Fruit fly (Drosophila melanogaster) S2 (cell line): ENCODE results near the gene PNKP.

ENCODE experiments used
- CG8478 ChIP-seq: fragments of >200 bp; optimal IDR thresholded peaks from 2 replicates; lab custom pipeline; 2018
- CTCF ChIP-seq, 2 experiments: fragments of >200 bp; optimal IDR thresholded peaks; 2 replicates each; lab custom pipeline; 2018

The PNKP gene

dm6 chr3R:8343251-8343744, at the start of gene PNKP, which contains the start of gene COX7AL:
TSS of gene PNKP (minus strand) at chr3R:8343516.
TSS of gene COX7AL (plus strand) at chr3R:8343669.
- TF ChIP-seq CG8478 (lab: Kevin White, UChicago) (no peak), CTCF (optimal IDR thresholded peaks at IDR 0.05; lab: Kevin White, UChicago) (no peak)

dm6 chr3R:8389636-8390035, 46.3 kb upstream of the PNKP start:
- peak; percentile 85 to 87 for TF ChIP-seq CTCF (optimal IDR thresholded peaks at IDR 0.05; lab: Kevin White, UChicago)
- no peak for TF ChIP-seq CG8478 (lab: Kevin White, UChicago)

dm6 chr3R:8368553-8368952, 25.2 kb upstream of the PNKP start:
- no peak for TF ChIP-seq CTCF (optimal IDR thresholded peaks at IDR 0.05; lab: Kevin White, UChicago)
- TF ChIP-seq CG8478 (lab: Kevin White, UChicago): no peak

dm6 chr3R:8362259-8362876, 19.1 kb upstream of the PNKP start, which contains the start of the genes Veneno and CG7963:
TSS of gene Veneno (minus strand) at chr3R:8362554.
TSS of gene CG7963 (plus strand) at chr3R:8362826.
- TF ChIP-seq CTCF (optimal IDR thresholded peaks at IDR 0.05; lab: Kevin White, UChicago): no peak
- TF ChIP-seq CG8478 (lab: Kevin White, UChicago): no peak

- TF ChIP-seq CG8478 (lab: Kevin White, UChicago) (no peak), CTCF (optimal IDR thresholded peaks at IDR 0.05; lab: Kevin White, UChicago) (no peak)
These were observed 14.7 kb upstream of the PNKP start for dm6 chr3R:8358004-8358403.

- TF ChIP-seq CG8478 (lab: Kevin White, UChicago) (no peak), CTCF (optimal IDR thresholded peaks at IDR 0.05; lab: Kevin White, UChicago) (no peak)
These were observed 14.2 kb upstream of the PNKP start for dm6 chr3R:8357372-8357992.

- peak in 1 of 2 experiments; percentile 25 for TF ChIP-seq CTCF (optimal IDR thresholded peaks at IDR 0.05; lab: Kevin White, UChicago)
- TF ChIP-seq CG8478 (lab: Kevin White, UChicago): no peak
These were observed 13.4 kb upstream of the PNKP start, which contains the start of gene stck for dm6 chr3R:8356626-8357290. TSS of gene stck (plus strand) at chr3R:8356978.

dm6 chr3R:8355579-8355978, 12.3 kb upstream of the PNKP start:
- TF ChIP-seq CG8478 (lab: Kevin White, UChicago): no peak
- TF ChIP-seq CTCF (optimal IDR thresholded peaks at IDR 0.05; lab: Kevin White, UChicago): no peak

- TF ChIP-seq CG8478 (lab: Kevin White, UChicago) (no peak), CTCF (optimal IDR thresholded peaks at IDR 0.05; lab: Kevin White, UChicago) (no peak)
These were observed 11.7 kb upstream of the PNKP start for dm6 chr3R:8354969-8355368.

dm6 chr3R:8354458-8354857, 11.1 kb upstream of the PNKP start:
- TF ChIP-seq CG8478 (lab: Kevin White, UChicago): no peak
- no peak for TF ChIP-seq CTCF (optimal IDR thresholded peaks at IDR 0.05; lab: Kevin White, UChicago)

dm6 chr3R:8353994-8354393, 10.7 kb upstream of the PNKP start:
- TF ChIP-seq CTCF (optimal IDR thresholded peaks at IDR 0.05; lab: Kevin White, UChicago) (no peak), CG8478 (lab: Kevin White, UChicago) (no peak)

dm6 chr3R:8352961-8353728, 9.8 kb upstream of the PNKP start:
- TF ChIP-seq CTCF (optimal IDR thresholded peaks at IDR 0.05; lab: Kevin White, UChicago): no peak
- no peak for TF ChIP-seq CG8478 (lab: Kevin White, UChicago)

dm6 chr3R:8349449-8350115, 6.3 kb upstream of the PNKP start, which contains the start of gene Atg13:
TSS of gene Atg13 (plus strand) at chr3R:8349815.
- TF ChIP-seq CTCF (optimal IDR thresholded peaks at IDR 0.05; lab: Kevin White, UChicago): no peak
- TF ChIP-seq CG8478 (lab: Kevin White, UChicago): no peak

- TF ChIP-seq CG8478 (lab: Kevin White, UChicago): no peak
- no peak for TF ChIP-seq CTCF (optimal IDR thresholded peaks at IDR 0.05; lab: Kevin White, UChicago)
These were observed 5.8 kb upstream of the PNKP start for dm6 chr3R:8349106-8349448.
